Worm (Caenorhabditis elegans) whole organism, L4 larva: ENCODE results near the gene ttyh-1.

Experiments
- aly-2 ChIP-seq: sonication (generic microtip); optimal IDR thresholded peaks from 2 replicates; lab custom pipeline; 2018; ENCODE audit warnings: missing biosample characterization, missing genetic modification characterization
- ctbp-1 ChIP-seq: fragments of 200-800 bp; sonication (Bioruptor generic); IDR thresholded peaks from 2 replicates; pipeline ENCODE4 v1.3.6; 2022; ENCODE audit warnings: missing genetic modification reagents, missing genetic modification characterization, missing compliant biosample characterization
- daf-8 ChIP-seq: fragments of 200-800 bp; sonication (Bioruptor generic); IDR thresholded peaks from 2 replicates; pipeline ENCODE4 v1.3.6; 2022; ENCODE audit warnings: missing genetic modification characterization, missing compliant biosample characterization
- duxl-1 ChIP-seq: sonication (generic microtip); optimal IDR thresholded peaks from 2 replicates; lab custom pipeline; 2016; ENCODE audit warnings: mild to moderate bottlenecking, missing genetic modification characterization, moderate library complexity, missing compliant biosample characterization; ENCODE audit not compliant: poor library complexity
- egl-27 ChIP-seq: sonication (generic microtip); optimal IDR thresholded peaks from 3 replicates; lab custom pipeline; 2017; ENCODE audit warnings: missing biosample characterization, missing genetic modification reagents, missing genetic modification characterization
- fkh-10 ChIP-seq: fragments of 150-350 bp; optimal IDR thresholded peaks from 2 replicates; lab custom pipeline; 2014; ENCODE audit warnings: missing biosample characterization, missing genetic modification reagents, missing genetic modification characterization
- nhr-77 ChIP-seq: fragments of 150-350 bp; optimal IDR thresholded peaks from 2 replicates; lab custom pipeline; 2014; ENCODE audit warnings: missing biosample characterization, missing genetic modification characterization
- snpc-4 ChIP-seq: fragments of 150-350 bp; optimal IDR thresholded peaks from 2 replicates; lab custom pipeline; 2014; ENCODE audit warnings: missing biosample characterization, missing genetic modification characterization
- zfp-3 ChIP-seq: fragments of 200-800 bp; sonication (Bioruptor generic); conservative IDR thresholded peaks from 2 replicates; pipeline ENCODE4 v1.3.6; 2022; ENCODE audit warnings: missing genetic modification reagents, missing genetic modification characterization, missing compliant biosample characterization

DNA sequence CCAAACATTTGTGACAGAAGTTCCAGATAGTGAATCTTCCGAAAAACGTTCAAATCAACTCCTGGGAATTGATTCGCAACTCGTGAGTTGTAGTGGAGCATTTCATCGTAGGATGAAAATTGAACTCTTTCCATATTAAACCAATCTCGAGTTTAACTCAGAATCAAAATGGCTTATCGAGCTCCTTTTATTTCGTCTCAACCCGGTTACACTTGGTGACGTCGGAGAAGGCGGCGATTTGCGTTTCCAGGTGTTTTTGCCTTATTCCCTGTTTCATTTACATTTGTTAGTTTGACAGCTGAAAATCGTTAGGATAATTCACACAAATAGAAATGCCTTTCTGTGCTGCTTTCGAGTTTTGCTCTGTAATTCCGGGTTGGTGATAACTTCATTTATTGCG lies 7.0 kb downstream of the ttyh-1 start, which contains the start of gene F42E11.3:
- no peak for TF ChIP-seq nhr-77 (tag; lab: Kevin White, UChicago)
- TF ChIP-seq duxl-1 (tag; lab: Kevin White, UChicago) = no peak
- TF ChIP-seq ctbp-1 (GFP tag; lab: Robert Waterston, UW) = no peak
- no peak for TF ChIP-seq daf-8 (GFP tag; lab: Robert Waterston, UW)
- no peak for TF ChIP-seq fkh-10 (GFP tag; lab: Kevin White, UChicago)
- no peak for TF ChIP-seq snpc-4
- no peak for TF ChIP-seq aly-2
- no peak for TF ChIP-seq zfp-3 (GFP tag; lab: Robert Waterston, UW)
- TF ChIP-seq egl-27 (tag; lab: Kevin White, UChicago) = no peak
